Worm (Caenorhabditis elegans): ENCODE data around the gene T23F11.2.

DNA sequence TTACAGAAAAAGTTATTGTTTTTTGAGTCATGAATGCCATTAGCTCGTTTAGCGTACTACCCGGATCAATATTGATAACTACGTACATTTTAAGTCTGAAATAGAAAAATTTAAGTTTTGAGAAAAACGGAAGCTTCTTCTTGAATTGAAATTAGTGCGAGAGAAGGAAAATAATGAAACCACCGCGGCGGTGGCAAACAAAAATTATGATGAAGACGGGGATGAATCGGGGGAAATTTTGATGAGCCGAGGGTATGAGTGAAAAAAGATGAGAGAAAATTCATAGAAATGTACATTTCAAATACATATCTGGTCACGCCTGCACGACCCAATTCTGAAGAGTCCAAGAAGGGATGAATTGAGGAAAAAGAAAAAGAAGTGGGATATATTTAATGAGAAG, 10.0 kb upstream of the T23F11.2 start, which contains the start of gene T23F11.4:
- TF ChIP-seq let-526 (GFP tag; IDR thresholded peaks at IDR 0.05) (no peak), rcor-1 (GFP tag; IDR thresholded peaks at IDR 0.05) (no peak)
